Fruit fly (Drosophila melanogaster): ENCODE data around the gene CG14711.

CG14711 gene

DNA sequence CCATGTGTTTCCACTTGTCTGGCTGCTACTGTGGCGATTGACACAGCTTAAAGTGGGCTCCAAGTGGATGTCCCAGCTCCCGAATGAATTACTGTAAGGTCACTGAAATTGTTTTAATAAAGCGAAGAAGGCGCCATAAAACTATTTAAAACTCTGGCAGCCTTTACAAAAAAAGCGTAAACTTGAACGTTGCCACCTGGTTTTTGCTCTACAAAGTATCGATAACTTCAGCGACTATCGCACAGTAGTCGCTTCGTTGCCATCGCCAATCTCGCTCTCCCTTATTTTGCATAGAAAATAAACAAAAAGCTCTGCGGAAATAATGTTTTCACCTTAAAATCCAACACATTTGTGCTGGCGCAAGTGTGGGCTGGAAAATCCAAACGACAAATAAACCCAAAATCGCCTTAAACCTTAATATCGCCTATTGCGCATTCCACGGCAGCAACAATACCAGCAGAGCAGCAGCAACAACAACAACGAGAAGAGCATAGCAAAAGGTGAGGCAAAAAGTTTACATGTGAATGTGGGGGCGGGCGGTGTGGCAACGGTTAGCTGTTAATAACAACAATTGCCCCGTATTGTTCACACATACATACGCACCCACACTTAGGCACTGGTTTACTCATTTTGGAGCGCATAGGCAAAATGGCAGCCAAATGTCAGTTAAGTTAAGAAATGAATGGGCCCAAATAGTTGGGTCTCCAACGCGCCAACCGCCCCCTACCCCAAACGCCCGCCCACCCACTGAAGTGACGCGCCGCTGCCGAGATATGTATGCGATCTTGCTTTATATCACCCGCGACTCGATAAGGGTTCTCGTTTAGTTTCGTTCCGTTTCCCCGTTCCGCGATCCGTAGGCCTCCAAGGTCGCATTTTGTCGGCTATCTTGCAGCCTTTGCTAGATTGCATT lies 41.5 kb upstream of the CG14711 start, which contains the start of gene wkd (continued):
- TF ChIP-seq crol (GFP tag; IDR thresholded peaks at IDR 0.05) = peak; percentile 82
- no peak for TF ChIP-seq ci (GFP tag; IDR thresholded peaks at IDR 0.05)
- no peak for TF ChIP-seq CG7357 (GFP tag; IDR thresholded peaks at IDR 0.05)
- peak; percentile 67 for TF ChIP-seq CG33213 (GFP tag; optimal IDR thresholded peaks at IDR 0.05)
- no peak for TF ChIP-seq gro (GFP tag; optimal IDR thresholded peaks at IDR 0.05)
- no peak for TF ChIP-seq Tbp (GFP tag; optimal IDR thresholded peaks at IDR 0.05)
- no peak for TF ChIP-seq CG9215 (GFP tag; IDR thresholded peaks at IDR 0.05)
- TF ChIP-seq CG8478 (optimal IDR thresholded peaks at IDR 0.05) = no peak
- no peak for TF ChIP-seq Xrp1 (GFP tag; IDR thresholded peaks at IDR 0.05)
- no peak for TF ChIP-seq bsh (GFP tag; optimal IDR thresholded peaks at IDR 0.05)
- TF ChIP-seq Ada2b (GFP tag; IDR thresholded peaks at IDR 0.05) = no peak
- TF ChIP-seq CG10959 (GFP tag; IDR thresholded peaks at IDR 0.05) = no peak
- TF ChIP-seq pan (optimal IDR thresholded peaks at IDR 0.05) = no peak
- TF ChIP-seq pan (GFP tag; optimal IDR thresholded peaks at IDR 0.05 in 1 of 2, IDR thresholded peaks at IDR 0.05 in 1 of 2) = no peak
- peak; percentile 5 for TF ChIP-seq CG9797 (GFP tag; optimal IDR thresholded peaks at IDR 0.05)
- TF ChIP-seq sqz (GFP tag; optimal IDR thresholded peaks at IDR 0.05) = no peak
- peak; percentile 79 for TF ChIP-seq Sin3A (optimal IDR thresholded peaks at IDR 0.05)
- no peak for TF ChIP-seq slou (GFP tag; optimal IDR thresholded peaks at IDR 0.05)
- peak; percentile 73 for TF ChIP-seq CG12659 (GFP tag; optimal IDR thresholded peaks at IDR 0.05)
- no peak for TF ChIP-seq otp (GFP tag; IDR thresholded peaks at IDR 0.05)
- 0 out of 3 replicates have a peak, but pooled peaks have one; percentile 20 for TF ChIP-seq row (GFP tag; IDR thresholded peaks at IDR 0.05)
- TF ChIP-seq sisA (GFP tag; IDR thresholded peaks at IDR 0.05) = no peak
- TF ChIP-seq CG8281 (tag; optimal IDR thresholded peaks at IDR 0.05) = no peak
- no peak for TF ChIP-seq eyg (GFP tag; optimal IDR thresholded peaks at IDR 0.05)
- TF ChIP-seq CG11398 (GFP tag; optimal IDR thresholded peaks at IDR 0.05) = no peak
- TF ChIP-seq hth (optimal IDR thresholded peaks at IDR 0.05) = no peak
- TF ChIP-seq ase (GFP tag; IDR thresholded peaks at IDR 0.05) = no peak
- TF ChIP-seq hb (GFP tag; IDR thresholded peaks at IDR 0.05; ENCODE audit: partially characterized antibody) = peak; percentile 79

DNA sequence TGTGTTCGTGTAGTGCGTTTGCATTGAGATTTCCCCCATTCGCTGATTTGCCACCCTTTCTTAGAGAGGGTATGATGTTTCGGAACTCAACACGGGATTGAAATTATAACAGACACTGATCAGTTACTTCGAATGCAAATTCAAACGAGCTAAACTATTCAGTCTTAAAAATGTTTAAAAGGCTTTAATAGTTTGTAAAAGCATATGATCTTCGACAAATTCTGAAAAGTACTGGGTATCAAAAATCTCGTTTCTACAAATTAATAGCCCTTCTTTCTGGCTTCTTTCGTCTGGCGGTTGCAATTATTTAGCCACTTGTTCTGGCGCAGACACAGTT lies 40.9 kb upstream of the CG14711 start:
- TF ChIP-seq D (optimal IDR thresholded peaks at IDR 0.05) (no peak), D (GFP tag; optimal IDR thresholded peaks at IDR 0.05) (peak; percentile 48), Lhr (GFP tag; optimal IDR thresholded peaks at IDR 0.05) (no peak), CG32772 (GFP tag; IDR thresholded peaks at IDR 0.05) (peak; percentile 67), sob (GFP tag; IDR thresholded peaks at IDR 0.05) (peak; percentile 51; the same call in 1 of the 2 replicates), tna (GFP tag; IDR thresholded peaks at IDR 0.05; ENCODE audit: partially characterized antibody) (no peak), CG8388 (GFP tag; optimal IDR thresholded peaks at IDR 0.05) (peak; percentile 71), CG12391 (tag; optimal IDR thresholded peaks at IDR 0.05) (peak; percentile 72), CG10267 (tag; optimal IDR thresholded peaks at IDR 0.05) (peak; percentile 32), jing (GFP tag; optimal IDR thresholded peaks at IDR 0.05) (peak; percentile 60), stc (GFP tag; IDR thresholded peaks at IDR 0.05) (peak; percentile 87), disco-r (GFP tag; optimal IDR thresholded peaks at IDR 0.05) (peak; percentile 30), caup (GFP tag; optimal IDR thresholded peaks at IDR 0.05; ENCODE audit: severe bottlenecking) (peak; percentile 45), CG15073 (GFP tag; optimal IDR thresholded peaks at IDR 0.05) (no peak), ci (GFP tag; IDR thresholded peaks at IDR 0.05) (peak; percentile 91), so (GFP tag; IDR thresholded peaks at IDR 0.05) (peak; percentile 57; the same call in 1 of the 3 replicates), CG12071 (GFP tag; optimal IDR thresholded peaks at IDR 0.05) (no peak), bab2 (GFP tag; optimal IDR thresholded peaks at IDR 0.05) (peak; percentile 49), CG10654 (GFP tag; optimal IDR thresholded peaks at IDR 0.05) (peak; percentile 14), TFAM (GFP tag; optimal IDR thresholded peaks at IDR 0.05) (no peak), bcd (GFP tag; optimal IDR thresholded peaks at IDR 0.05) (peak; percentile 51), Gug (GFP tag; IDR thresholded peaks at IDR 0.05) (peak; percentile 57), Rfx (GFP tag; IDR thresholded peaks at IDR 0.05) (peak; percentile 76), sens-2 (GFP tag; IDR thresholded peaks at IDR 0.05) (peak; percentile 73), pnt (GFP tag; optimal IDR thresholded peaks at IDR 0.05) (peak; percentile 50), Ptx1 (GFP tag; IDR thresholded peaks at IDR 0.05) (peak; percentile 87)

All from whole organism, embryonic.